Fruit fly (Drosophila melanogaster) ovary, adult (tissue): ENCODE data around the gene ChLD3.

Source experiments
- CG17801 ChIP-seq: fragments of 200-800 bp; optimal IDR thresholded peaks from 2 replicates; lab custom pipeline; 2019; ENCODE audit warnings: missing biosample characterization, mild to moderate bottlenecking, missing genetic modification characterization, moderate library complexity; ENCODE audit not compliant: partially characterized antibody

The ChLD3 gene

DNA sequence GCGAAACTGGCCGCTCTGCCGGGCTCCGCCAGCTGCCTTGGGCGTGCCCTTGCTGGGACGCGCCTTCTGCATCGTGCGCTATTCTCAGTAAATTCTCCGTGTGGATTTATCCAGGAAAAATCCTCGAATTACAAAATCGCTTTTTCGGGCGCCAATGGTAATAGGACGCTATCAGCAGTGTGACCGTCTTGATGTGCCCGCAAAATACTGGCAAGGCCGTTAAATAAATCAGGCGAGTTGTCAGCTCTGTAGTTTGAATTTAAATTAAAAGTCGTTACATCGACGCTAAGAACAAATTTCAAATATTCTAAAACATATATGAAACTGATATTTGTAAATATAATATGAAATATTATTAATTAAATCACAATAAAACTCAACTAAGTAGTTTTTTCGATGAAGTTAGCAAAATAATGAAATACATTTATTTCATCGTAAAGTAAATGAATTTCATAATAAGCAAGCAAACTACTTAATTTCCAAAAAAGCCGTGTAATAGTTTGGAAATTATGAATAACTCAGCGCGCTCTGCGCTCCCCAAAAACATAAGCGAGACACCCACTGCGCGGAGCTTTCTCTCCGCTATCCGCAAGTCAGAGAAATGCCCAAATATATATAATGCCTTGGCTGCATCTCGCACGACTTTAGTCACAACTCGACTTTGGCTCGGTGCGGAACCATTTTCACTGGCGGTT is at the start of gene ChLD3, which contains the start of gene glu:
TSS of gene ChLD3 (plus strand) at position 645 of the 695 bp plus-strand sequence.
TSS of gene glu (minus strand) at position 183 of the 695 bp plus-strand sequence.
- TF ChIP-seq CG17801 (GFP tag; lab: Kevin White, UChicago), result no peak

DNA sequence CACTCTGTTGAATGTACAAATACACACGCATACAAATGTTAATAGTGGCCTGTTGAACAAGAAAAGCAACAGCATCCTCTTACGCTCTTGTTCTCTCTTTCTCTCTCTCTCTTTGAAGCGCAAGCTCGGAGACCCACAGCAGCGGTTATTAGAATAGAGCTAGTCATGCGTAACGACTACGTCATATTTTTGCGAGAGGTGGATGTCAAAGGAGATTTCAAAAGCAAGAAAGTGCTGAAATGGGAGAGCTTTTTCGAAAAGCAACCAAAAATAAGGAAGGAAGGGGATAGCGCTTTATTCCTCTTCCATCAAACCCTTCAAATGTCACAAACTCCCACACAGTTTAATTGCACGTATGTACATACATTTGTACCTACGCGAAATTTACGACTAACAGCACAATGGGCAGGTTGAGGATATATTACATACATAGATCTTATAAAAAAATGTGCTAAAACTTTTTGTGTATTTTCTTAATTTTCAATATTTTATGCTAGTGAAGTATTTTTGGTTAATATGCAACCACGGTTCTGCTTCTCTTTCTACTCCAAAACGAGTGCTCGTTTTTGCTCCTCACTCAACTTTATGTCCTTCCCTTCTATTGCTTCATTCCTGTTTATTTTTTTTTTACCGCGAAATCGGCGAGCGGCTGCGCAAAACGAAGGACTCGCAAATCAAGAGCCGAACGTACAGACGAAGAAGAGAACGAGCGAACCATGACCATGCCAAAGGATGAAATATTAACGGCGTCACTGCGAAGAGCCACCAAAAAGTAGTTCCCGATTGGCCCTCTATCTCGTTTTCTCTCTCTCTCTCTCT is 48.6 kb upstream of the ChLD3 start:
- TF ChIP-seq CG17801 (GFP tag; lab: Kevin White, UChicago), result no peak

DNA sequence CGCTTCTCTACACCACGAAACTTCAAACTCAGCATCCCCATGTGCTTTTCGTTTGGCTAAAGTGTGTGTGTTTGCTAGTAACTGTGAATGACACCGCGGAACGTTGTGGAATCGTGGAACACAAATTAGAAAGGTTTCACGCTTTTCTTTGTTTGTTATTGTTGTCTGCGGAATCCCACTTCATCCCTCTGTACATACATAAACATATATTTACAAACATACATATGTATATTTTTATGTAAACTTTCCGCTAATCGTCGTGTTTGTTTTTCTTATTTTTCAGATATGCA is 48.1 kb upstream of the ChLD3 start:
- TF ChIP-seq CG17801 (GFP tag; lab: Kevin White, UChicago), result no peak

DNA sequence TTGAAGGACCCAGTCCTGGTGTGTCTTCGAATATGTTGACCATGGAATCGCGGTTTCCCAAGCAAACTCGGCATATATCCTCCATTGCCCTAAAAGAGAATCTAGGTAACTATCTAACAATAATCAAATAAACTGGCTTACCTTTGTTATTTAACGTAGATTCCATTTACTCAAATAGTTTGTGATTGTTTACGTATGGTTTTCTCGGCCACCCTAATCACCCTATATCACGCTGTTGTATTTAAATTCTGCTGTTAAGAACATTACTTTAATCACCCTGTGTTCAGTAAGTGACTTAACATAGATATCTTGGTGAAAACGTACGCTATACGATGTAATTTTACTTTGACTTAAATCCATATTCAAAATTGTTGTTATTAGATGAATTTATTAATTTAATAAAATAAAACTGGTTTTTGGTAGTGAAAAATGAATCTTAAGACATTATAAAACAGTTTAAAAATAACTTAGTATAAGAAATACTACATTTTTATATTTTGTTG is 35.6 kb upstream of the ChLD3 start:
- TF ChIP-seq CG17801 (GFP tag; lab: Kevin White, UChicago), result no peak

DNA sequence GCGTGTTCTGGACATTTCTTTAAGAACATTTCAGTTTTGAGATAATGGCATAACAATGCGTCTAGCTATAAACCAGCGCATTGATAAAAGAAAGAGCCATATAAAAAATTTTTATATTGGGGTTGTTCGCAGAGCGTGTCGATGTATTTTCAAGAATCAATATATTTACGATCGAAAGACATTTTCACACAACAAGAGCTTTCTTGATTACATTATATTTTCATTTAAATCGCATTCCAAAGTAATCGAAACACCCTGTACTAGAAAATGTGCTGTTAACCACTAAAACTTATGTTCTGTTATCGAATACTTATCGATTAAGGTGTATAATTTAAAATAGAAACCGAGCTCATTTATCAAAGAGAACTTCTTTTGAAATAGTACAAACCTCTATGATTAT is 34.9 kb upstream of the ChLD3 start:
- peak; percentile 59 for TF ChIP-seq CG17801 (GFP tag; lab: Kevin White, UChicago)

DNA sequence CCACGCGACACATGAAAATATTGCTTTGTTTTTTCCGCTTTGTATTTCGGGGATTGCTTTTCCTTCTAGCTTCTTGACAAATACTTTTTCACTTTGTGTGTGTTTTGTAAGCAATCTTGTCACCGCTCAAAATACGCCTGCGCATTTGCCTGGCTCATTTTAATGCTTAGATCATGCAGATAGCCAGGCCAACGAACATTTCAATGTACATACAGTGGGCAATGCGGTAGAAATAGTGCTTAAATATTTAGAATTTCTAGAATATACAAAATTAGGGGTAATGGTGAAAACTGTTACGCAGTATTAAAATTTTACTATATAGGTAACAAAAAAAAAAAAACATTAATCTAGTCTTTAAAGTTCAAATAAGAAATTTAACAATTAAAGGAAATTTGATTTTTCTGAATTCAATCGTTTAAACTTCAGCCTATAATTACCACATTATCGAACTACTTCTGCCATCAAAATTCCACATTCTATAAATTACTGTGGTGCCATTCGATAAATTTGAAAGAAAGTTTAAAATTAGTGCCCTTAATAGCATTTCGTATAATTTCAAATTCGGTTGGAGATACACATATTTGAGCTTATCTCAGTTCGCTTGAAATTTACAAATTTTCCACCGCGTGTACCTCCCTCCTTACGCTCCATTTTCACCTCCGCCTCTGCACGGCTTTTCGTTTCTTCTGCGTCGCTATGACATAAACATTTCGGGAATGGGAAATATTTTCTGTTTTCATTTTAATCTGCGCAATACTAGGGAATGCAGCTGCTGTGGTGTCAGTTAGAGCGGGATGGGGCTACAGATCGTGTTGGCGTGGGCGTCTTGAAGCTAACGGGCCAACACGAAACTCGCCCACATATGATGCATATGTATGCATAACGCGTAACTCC is 31.5 kb upstream of the ChLD3 start:
- no peak for TF ChIP-seq CG17801 (GFP tag; lab: Kevin White, UChicago)

DNA sequence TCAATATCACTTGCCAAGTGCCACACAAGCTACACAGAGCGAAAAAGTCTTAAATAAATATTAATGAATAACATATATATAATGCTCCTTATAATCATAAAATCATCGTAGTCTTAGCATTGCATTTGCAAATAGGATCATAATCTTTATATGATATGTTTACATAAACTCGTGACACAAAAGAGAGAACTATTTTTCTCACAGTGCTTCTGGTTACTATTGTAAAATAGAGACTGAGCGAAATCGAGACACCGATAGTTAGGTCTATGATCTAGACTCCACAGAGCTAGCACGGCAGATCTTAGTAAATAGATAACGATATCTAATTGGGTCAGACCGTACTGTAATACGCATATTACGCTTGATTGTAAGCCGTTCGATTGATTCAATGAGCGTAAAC is 29.0 kb upstream of the ChLD3 start:
- TF ChIP-seq CG17801 (GFP tag; lab: Kevin White, UChicago), result no peak

DNA sequence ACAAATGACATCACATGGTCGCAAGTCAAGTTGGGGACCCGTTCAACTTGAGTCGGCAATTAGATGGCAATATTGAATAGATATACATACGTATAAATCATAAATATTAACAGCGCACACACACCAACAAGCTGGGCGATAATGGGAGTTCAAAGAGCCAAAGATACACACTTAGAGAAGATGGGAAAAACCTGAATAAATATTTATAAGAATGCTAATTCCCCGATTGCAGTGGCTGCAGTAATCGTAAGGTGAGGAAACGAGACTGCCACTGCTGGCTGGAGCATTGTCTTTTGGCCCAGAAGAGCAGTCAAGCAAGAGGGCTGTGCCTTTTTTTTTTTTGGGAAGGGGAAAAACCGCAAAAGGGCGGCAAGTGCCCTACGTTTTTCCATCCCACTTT is 28.4 kb upstream of the ChLD3 start:
- TF ChIP-seq CG17801 (GFP tag; lab: Kevin White, UChicago), result no peak

DNA sequence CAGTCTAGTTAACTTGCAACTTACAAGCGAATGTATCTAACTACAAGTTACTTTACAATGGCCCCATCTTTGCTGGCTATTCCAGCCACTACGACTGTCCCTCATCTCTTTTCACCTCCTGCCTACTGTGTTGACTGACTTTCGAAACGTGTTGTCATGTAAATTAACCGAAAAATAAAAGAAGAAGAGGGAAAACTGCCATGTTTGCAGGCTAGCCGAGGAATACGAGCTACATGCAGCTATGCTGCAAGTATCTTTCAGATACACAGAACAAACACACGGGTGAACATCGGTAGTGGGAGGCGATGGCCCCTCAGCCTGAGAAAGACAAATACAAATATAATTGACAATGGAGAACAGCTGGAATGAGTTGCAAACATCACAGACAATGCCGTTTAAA is 28.0 kb upstream of the ChLD3 start:
- no peak for TF ChIP-seq CG17801 (GFP tag; lab: Kevin White, UChicago)

DNA sequence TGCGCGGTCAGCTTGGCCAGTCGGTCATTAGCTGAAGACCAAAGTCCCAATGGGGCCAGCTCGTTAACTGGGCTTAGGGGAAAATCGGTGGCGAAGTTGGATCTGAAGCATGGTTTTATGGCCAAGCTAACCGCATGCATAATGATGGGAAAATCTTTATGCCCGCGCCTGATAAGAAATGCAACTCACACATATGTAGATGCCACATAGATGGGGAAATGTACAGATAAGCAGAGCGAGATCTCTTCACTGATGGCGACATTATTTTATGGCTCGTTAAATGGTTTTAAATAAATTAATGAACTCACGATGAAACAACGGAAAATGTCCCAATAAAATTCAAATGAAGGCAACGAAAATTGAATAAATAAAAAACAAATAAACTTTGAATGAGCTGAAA is 26.8 kb upstream of the ChLD3 start:
- TF ChIP-seq CG17801 (GFP tag; lab: Kevin White, UChicago), result no peak

DNA sequence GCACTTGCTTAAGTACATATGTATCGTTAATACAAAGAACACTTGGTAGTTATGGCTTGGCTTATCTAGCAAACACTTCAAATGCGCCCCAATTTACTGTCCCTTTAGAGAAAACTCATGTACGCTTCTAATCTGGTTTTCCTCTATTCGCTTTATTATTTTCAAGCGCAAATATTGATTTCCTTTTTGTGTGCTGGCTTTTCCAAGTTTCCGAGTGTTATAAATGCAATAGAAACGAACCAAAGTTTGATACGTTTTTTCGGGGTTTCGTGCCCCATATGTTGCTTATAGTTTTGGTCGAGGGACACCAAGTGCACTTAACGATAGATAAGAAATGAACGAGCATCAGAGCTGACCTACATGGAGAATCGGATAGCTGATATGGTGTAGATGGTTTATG is 24.7 kb upstream of the ChLD3 start:
- TF ChIP-seq CG17801 (GFP tag; lab: Kevin White, UChicago), result no peak

DNA sequence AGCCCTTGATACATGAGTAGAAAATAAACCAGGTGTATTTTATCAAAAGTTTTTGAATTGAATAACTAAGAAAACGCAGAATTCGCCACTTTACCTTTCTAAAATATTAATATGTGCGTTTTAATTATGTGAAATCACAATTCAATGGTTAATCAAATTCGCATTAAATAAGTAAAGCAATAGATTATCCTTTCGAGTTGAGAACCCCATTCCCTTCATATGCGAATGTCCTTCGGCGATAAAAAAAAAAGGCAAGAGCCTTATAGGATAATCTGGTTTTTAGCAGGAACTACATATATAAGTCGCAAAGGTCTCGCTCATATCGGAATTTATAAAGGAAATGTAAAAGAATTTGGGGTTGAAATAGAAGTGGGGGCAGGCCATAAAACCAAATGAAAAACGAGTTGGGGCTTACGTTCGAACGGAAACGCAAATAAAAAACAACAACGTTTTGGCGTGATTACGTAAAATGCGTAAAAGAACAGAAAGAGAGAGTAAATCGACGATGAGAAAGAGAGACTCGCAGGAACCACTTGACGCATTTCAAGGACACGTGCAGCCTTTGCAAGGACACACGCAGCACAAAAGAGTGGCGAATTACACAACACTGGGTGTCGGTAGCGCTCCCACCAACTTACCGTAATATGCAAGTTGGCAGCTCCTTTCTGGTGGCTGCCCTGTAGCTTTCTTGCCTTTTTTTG is 23.4 kb upstream of the ChLD3 start:
- no peak for TF ChIP-seq CG17801 (GFP tag; lab: Kevin White, UChicago)

DNA sequence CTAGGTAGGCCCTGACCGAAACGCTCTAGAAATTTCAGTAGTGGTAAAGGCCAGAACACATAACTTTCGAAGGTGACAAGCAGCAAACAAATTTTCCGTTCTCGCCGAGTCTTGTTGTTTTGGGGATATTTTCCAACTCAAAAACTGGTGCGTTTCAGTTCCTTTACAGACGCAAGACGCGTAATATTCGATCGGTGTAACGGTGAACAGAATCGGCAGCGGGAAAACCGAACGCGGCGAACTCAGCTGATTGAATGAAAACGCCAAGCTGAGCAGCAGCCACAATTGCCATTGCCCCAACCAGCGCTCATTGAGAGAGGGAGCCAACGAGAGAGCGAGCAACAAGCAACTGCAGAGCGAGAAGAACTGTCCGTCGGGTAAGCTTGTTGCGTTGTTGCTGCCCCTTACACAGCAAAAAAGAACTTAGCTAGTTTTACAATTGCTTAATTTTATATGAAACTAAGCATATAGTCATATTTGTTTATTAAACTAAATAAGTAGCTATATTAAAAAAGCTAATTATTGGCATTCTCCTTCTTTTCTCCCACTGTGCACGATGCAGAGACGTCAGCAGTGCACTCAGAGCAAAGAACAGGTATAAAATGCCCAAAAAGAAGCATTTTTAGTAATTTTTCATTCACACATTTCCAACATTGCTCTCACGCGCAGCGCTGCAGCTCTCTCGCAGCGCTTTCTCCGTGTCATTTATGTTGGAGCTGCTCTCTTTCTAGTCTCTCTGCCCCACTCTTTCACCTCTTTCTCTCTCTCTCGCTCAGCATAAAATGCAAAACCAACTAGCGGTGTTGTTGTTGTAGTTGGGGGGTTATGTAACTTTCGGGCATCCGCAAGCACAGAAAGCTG is 22.6 kb upstream of the ChLD3 start, which contains the start of the genes Cyt-c-d and CG31808:
TSS of gene Cyt-c-d (plus strand) at position 51 of the 861 bp plus-strand sequence.
TSS of gene CG31808 (minus strand) at position 355 of the 861 bp plus-strand sequence.
- peak; percentile 90 for TF ChIP-seq CG17801 (GFP tag; lab: Kevin White, UChicago)
